Worm (Caenorhabditis elegans) whole organism, mixed stage, embryonic: ENCODE data around the gene nprt-1.

Experiments
- ceh-43 ChIP-seq: fragments of 200-800 bp; sonication (Bioruptor generic); optimal IDR thresholded peaks from 2 replicates; lab custom pipeline; 2018; ENCODE audit warnings: mild to moderate bottlenecking, missing genetic modification characterization, moderate library complexity, missing compliant biosample characterization
- ceh-83 ChIP-seq: fragments of 200-800 bp; sonication (Bioruptor generic); optimal IDR thresholded peaks from 2 replicates; lab custom pipeline; 2018; ENCODE audit warnings: mild to moderate bottlenecking, missing genetic modification characterization, missing compliant biosample characterization
- cnd-1 ChIP-seq: fragments of 200-800 bp; sonication (Bioruptor generic); optimal IDR thresholded peaks from 2 replicates; lab custom pipeline; 2018; ENCODE audit warnings: mild to moderate bottlenecking, missing genetic modification characterization, missing compliant biosample characterization
- elt-3 ChIP-seq: fragments of 150-350 bp; optimal IDR thresholded peaks from 2 replicates; lab custom pipeline; 2014; ENCODE audit warnings: missing biosample characterization, missing genetic modification characterization
- lin-13 ChIP-seq: fragments of 150-350 bp; optimal IDR thresholded peaks from 2 replicates; lab custom pipeline; 2014; ENCODE audit warnings: missing biosample characterization, missing genetic modification characterization
- lsy-2 ChIP-seq: fragments of 150-350 bp; optimal IDR thresholded peaks from 2 replicates; lab custom pipeline; 2014; ENCODE audit warnings: missing biosample characterization, missing genetic modification characterization
- mls-2 ChIP-seq: sonication (generic microtip); optimal IDR thresholded peaks from 2 replicates; lab custom pipeline; 2016; ENCODE audit warnings: mild to moderate bottlenecking, missing genetic modification characterization, moderate library complexity, missing compliant biosample characterization
- nhr-12 ChIP-seq: fragments of 150-350 bp; optimal IDR thresholded peaks from 2 replicates; lab custom pipeline; 2014; ENCODE audit warnings: missing biosample characterization, missing genetic modification characterization
- nhr-2 ChIP-seq: fragments of 150-350 bp; optimal IDR thresholded peaks from 2 replicates; lab custom pipeline; 2014; ENCODE audit warnings: missing biosample characterization, missing genetic modification characterization
- nhr-28 ChIP-seq: fragments of 150-350 bp; optimal IDR thresholded peaks from 2 replicates; lab custom pipeline; 2014; ENCODE audit warnings: missing biosample characterization, missing genetic modification characterization
- nhr-76 ChIP-seq: sonication (generic microtip); optimal IDR thresholded peaks from 2 replicates; lab custom pipeline; 2017; ENCODE audit warnings: missing biosample characterization, missing genetic modification characterization
- snpc-4 ChIP-seq: fragments of 150-350 bp; optimal IDR thresholded peaks from 2 replicates; lab custom pipeline; 2014; ENCODE audit warnings: missing biosample characterization, missing genetic modification characterization

The nprt-1 gene

ce11 chrIV:2825460-2826103 lies 64.7 kb downstream of the nprt-1 start:
- no peak for TF ChIP-seq ceh-43 (GFP tag; lab: Kevin White, UChicago)
- TF ChIP-seq lsy-2, result no peak
- TF ChIP-seq ceh-83 (GFP tag; lab: Kevin White, UChicago), result peak; percentile 3
- TF ChIP-seq mls-2 (tag; lab: Kevin White, UChicago), result no peak
- TF ChIP-seq nhr-76, result no peak
- TF ChIP-seq nhr-28 (tag; lab: Kevin White, UChicago), result no peak

ce11 chrIV:2823446-2823845 lies 66.8 kb downstream of the nprt-1 start, which contains the start of gene clec-80:
TSS of gene clec-80 (plus strand) at chrIV:2823746.
- TF ChIP-seq elt-3 (tag; lab: Kevin White, UChicago), result no peak
- no peak for TF ChIP-seq lin-13 (tag; lab: Kevin White, UChicago)
- no peak for TF ChIP-seq snpc-4 (tag; lab: Kevin White, UChicago)
- no peak for TF ChIP-seq nhr-2 (tag; lab: Kevin White, UChicago)
- no peak for TF ChIP-seq cnd-1 (tag; lab: Kevin White, UChicago)
- no peak for TF ChIP-seq nhr-28 (tag; lab: Kevin White, UChicago)
- no peak for TF ChIP-seq nhr-12 (tag; lab: Kevin White, UChicago)
